Fruit fly (Drosophila melanogaster): ENCODE results near the gene msl-1.
A peak's percentile ranks its signal among the peaks of the same experiment; 100 is the strongest.

msl-1 gene

dm6 chr2L:18708239-18708891 is 19.8 kb upstream of the msl-1 start, which contains the start of the genes Faf2 and Grip71 (continued):
- TF ChIP-seq svp (GFP tag) (peak; percentile 96), CG7368 (GFP tag; optimal IDR thresholded peaks at IDR 0.05) (peak; percentile 28), dsx (GFP tag; optimal IDR thresholded peaks at IDR 0.05; ENCODE audit: poor library complexity, severe bottlenecking) (peak; percentile 71), CG15336 (GFP tag; IDR thresholded peaks at IDR 0.05) (peak; percentile 61; the same call in 1 of the 2 replicates), Eip75B (GFP tag; optimal IDR thresholded peaks at IDR 0.05) (peak; percentile 80), Hr39 (GFP tag; optimal IDR thresholded peaks at IDR 0.05) (peak; percentile 91), vri (GFP tag; optimal IDR thresholded peaks at IDR 0.05) (no peak), Ets96B (tag; optimal IDR thresholded peaks at IDR 0.05) (peak; percentile 77), CG4318 (GFP tag; optimal IDR thresholded peaks at IDR 0.05) (peak; percentile 87), CG6854 (GFP tag; optimal IDR thresholded peaks at IDR 0.05) (peak; percentile 24), fd85E (GFP tag; optimal IDR thresholded peaks at IDR 0.05) (no peak), Smox (GFP tag; optimal IDR thresholded peaks at IDR 0.05) (peak; percentile 81), lz (GFP tag; optimal IDR thresholded peaks at IDR 0.05) (peak; percentile 85), Hr38 (GFP tag; optimal IDR thresholded peaks at IDR 0.05) (peak; percentile 37), CG31627 (GFP tag; optimal IDR thresholded peaks at IDR 0.05) (peak; percentile 90), fkh (GFP tag; optimal IDR thresholded peaks at IDR 0.05) (peak; percentile 54), salr (GFP tag; optimal IDR thresholded peaks at IDR 0.05) (peak; percentile 61 to 70), spab (GFP tag; optimal IDR thresholded peaks at IDR 0.05) (peak; percentile 48)

dm6 chr2L:18707844-18708238 is 19.2 kb upstream of the msl-1 start:
- TF ChIP-seq Hr39 (GFP tag; optimal IDR thresholded peaks at IDR 0.05), result peak; percentile 58
- peak; percentile 3 for TF ChIP-seq CG11902 (GFP tag; optimal IDR thresholded peaks at IDR 0.05)
- TF ChIP-seq CG7368 (GFP tag; optimal IDR thresholded peaks at IDR 0.05), result peak; percentile 47
- TF ChIP-seq esn (GFP tag; optimal IDR thresholded peaks at IDR 0.05), result peak; percentile 63
- no peak for TF ChIP-seq Blimp-1 (GFP tag; optimal IDR thresholded peaks at IDR 0.05)
- peak; percentile 34 for TF ChIP-seq cyc (GFP tag; optimal IDR thresholded peaks at IDR 0.05)
- peak; percentile 71 for TF ChIP-seq Hr4 (GFP tag; optimal IDR thresholded peaks at IDR 0.05)
- no peak for TF ChIP-seq Sox14 (GFP tag; optimal IDR thresholded peaks at IDR 0.05)
- TF ChIP-seq svp (GFP tag), result no peak
- TF ChIP-seq Sox15 (GFP tag; optimal IDR thresholded peaks at IDR 0.05), result no peak
- peak; percentile 56 for TF ChIP-seq pdm3 (GFP tag; optimal IDR thresholded peaks at IDR 0.05)
- TF ChIP-seq OdsH (GFP tag; optimal IDR thresholded peaks at IDR 0.05), result peak; percentile 60
- TF ChIP-seq fd59A (GFP tag; optimal IDR thresholded peaks at IDR 0.05), result peak; percentile 9
- TF ChIP-seq CG8632 (GFP tag; optimal IDR thresholded peaks at IDR 0.05), result no peak
- TF ChIP-seq Hr38 (GFP tag; optimal IDR thresholded peaks at IDR 0.05), result peak; percentile 5
- TF ChIP-seq Sox102F (GFP tag; optimal IDR thresholded peaks at IDR 0.05), result peak; percentile 19
- TF ChIP-seq vri (GFP tag; optimal IDR thresholded peaks at IDR 0.05), result no peak
- TF ChIP-seq CG11294 (GFP tag; IDR thresholded peaks at IDR 0.05), result no peak
- peak; percentile 9 for TF ChIP-seq CG32006 (GFP tag; optimal IDR thresholded peaks at IDR 0.05)
- TF ChIP-seq CG8319 (GFP tag; optimal IDR thresholded peaks at IDR 0.05), result peak; percentile 10
- peak; percentile 54 for TF ChIP-seq achi (GFP tag; optimal IDR thresholded peaks at IDR 0.05)
- 0 out of 3 replicates have a peak, but pooled peaks have one; percentile 54 for TF ChIP-seq eg (GFP tag; IDR thresholded peaks at IDR 0.05)
- peak; percentile 62 for TF ChIP-seq topi (GFP tag; optimal IDR thresholded peaks at IDR 0.05)
- TF ChIP-seq CG10669 (GFP tag; optimal IDR thresholded peaks at IDR 0.05), result peak; percentile 11
- TF ChIP-seq lz (GFP tag; optimal IDR thresholded peaks at IDR 0.05), result peak; percentile 61
- TF ChIP-seq Smox (GFP tag; optimal IDR thresholded peaks at IDR 0.05), result peak; percentile 63
- TF ChIP-seq net (GFP tag; optimal IDR thresholded peaks at IDR 0.05), result peak; percentile 55
- TF ChIP-seq CG1621 (tag; optimal IDR thresholded peaks at IDR 0.05), result no peak
- TF ChIP-seq Eip78C (GFP tag), result peak; percentile 89
- no peak for TF ChIP-seq CG3032 (tag; optimal IDR thresholded peaks at IDR 0.05)
- no peak for TF ChIP-seq CG16779 (tag; optimal IDR thresholded peaks at IDR 0.05)
- TF ChIP-seq CG6163 (GFP tag; IDR thresholded peaks at IDR 0.05), result peak; percentile 13; the same call in 1 of the 3 replicates
- TF ChIP-seq salr (GFP tag; optimal IDR thresholded peaks at IDR 0.05), result no peak
- TF ChIP-seq CG15336 (GFP tag; IDR thresholded peaks at IDR 0.05), result 0 out of 2 replicates have a peak, but pooled peaks have one; percentile 15
- peak; percentile 65 for TF ChIP-seq CG3919 (GFP tag; optimal IDR thresholded peaks at IDR 0.05)
- no peak for TF ChIP-seq CG6854 (GFP tag; optimal IDR thresholded peaks at IDR 0.05)
- TF ChIP-seq Eip93F (GFP tag; optimal IDR thresholded peaks at IDR 0.05), result no peak
- no peak for TF ChIP-seq Gug (GFP tag; IDR thresholded peaks at IDR 0.05)
- TF ChIP-seq CG11762 (GFP tag; optimal IDR thresholded peaks at IDR 0.05; ENCODE audit: insufficient read depth), result peak; percentile 14
- TF ChIP-seq Met (GFP tag; optimal IDR thresholded peaks at IDR 0.05), result peak; percentile 56

Measured in whole organism, prepupa.